Worm (Caenorhabditis elegans) whole organism, L1 larva: ENCODE measurements around the gene fbxa-62.

Experiments
- alr-1 ChIP-seq: fragments of 200-800 bp; sonication (Bioruptor generic); optimal IDR thresholded peaks from 2 replicates; lab custom pipeline; 2018; ENCODE audit warnings: borderline replicate concordance, mild to moderate bottlenecking, missing genetic modification characterization, missing compliant biosample characterization
- dsc-1 ChIP-seq: sonication (generic microtip); optimal IDR thresholded peaks from 2 replicates; lab custom pipeline; 2016; ENCODE audit warnings: mild to moderate bottlenecking, missing genetic modification characterization, missing compliant biosample characterization
- lin-35 ChIP-seq, 2 experiments: fragments of 150-350 bp; optimal IDR thresholded peaks; 2 replicates each; lab custom pipeline; 2014; ENCODE audit warnings: missing biosample characterization in 2 of 2, missing genetic modification characterization in 2 of 2, missing genetic modification reagents in 2 of 2
- mdl-1 ChIP-seq, 2 experiments: fragments of 150-350 bp; optimal IDR thresholded peaks; 2 replicates each; lab custom pipeline; 2014 to 2017; ENCODE audit warnings: missing biosample characterization in 2 of 2, missing genetic modification characterization in 2 of 2, inconsistent platforms in 1 of 2
- mep-1 ChIP-seq: fragments of 150-350 bp; optimal IDR thresholded peaks from 2 replicates; lab custom pipeline; 2014; ENCODE audit warnings: missing biosample characterization, missing genetic modification characterization
- nhr-11 ChIP-seq: fragments of 150-350 bp; optimal IDR thresholded peaks from 2 replicates; lab custom pipeline; 2014; ENCODE audit warnings: missing biosample characterization, missing genetic modification characterization
- nhr-12 ChIP-seq: sonication (generic microtip); optimal IDR thresholded peaks from 2 replicates; lab custom pipeline; 2017; ENCODE audit warnings: missing biosample characterization, missing genetic modification characterization
- nhr-84 ChIP-seq: sonication (generic microtip); optimal IDR thresholded peaks from 2 replicates; lab custom pipeline; 2017; ENCODE audit warnings: missing biosample characterization, missing genetic modification characterization
- snu-23 ChIP-seq: sonication (generic microtip); optimal IDR thresholded peaks from 2 replicates; lab custom pipeline; 2016; ENCODE audit warnings: missing genetic modification characterization, missing compliant biosample characterization
- unc-62 ChIP-seq: fragments of 150-350 bp; optimal IDR thresholded peaks from 2 replicates; lab custom pipeline; 2014; ENCODE audit warnings: missing biosample characterization, missing genetic modification reagents, missing genetic modification characterization
- ztf-11 ChIP-seq, 2 experiments: sonication (generic microtip); optimal IDR thresholded peaks; 2 replicates each; lab custom pipeline; 2016 to 2017; ENCODE audit warnings: missing genetic modification characterization in 2 of 2, missing biosample characterization in 1 of 2, missing compliant biosample characterization in 1 of 2
- ztf-4 ChIP-seq: fragments of 150-350 bp; optimal IDR thresholded peaks from 2 replicates; lab custom pipeline; 2014; ENCODE audit warnings: missing biosample characterization, missing genetic modification characterization

DNA sequence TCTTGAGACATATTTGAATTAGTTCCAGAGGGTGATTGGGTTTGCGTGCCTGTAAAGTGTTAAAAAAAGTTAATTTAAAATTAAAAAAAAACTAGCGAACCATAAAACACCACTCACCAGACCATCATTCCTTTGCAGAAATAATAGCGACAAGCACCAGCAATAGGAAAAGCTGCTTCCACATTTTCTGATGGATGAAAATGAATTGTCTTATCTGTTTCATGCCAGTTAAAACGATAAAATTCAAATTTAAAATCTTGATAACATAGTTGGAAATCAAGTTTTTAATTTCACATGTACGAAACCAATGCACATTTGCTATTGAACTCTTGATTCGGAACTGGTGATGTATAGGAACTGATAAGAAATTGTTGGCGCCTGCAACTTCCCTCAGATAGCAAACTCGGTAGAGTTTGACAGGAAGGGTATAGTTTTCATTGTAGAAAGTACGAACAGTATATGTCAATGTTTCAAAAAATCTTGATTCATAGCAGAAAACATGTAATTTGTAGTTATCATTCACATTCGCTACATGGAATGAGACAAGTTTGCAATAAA, 12.2 kb downstream of the fbxa-62 start, which contains the start of gene C39B5.10:
- no peak for TF ChIP-seq ztf-4 (tag; lab: Kevin White, UChicago)
- no peak for TF ChIP-seq nhr-12 (tag; lab: Kevin White, UChicago)
- no peak for TF ChIP-seq lin-35 (GFP tag; optimal IDR thresholded peaks at IDR 0.05; lab: Kevin White, UChicago)
- TF ChIP-seq dsc-1 (tag; lab: Kevin White, UChicago): no peak
- no peak for TF ChIP-seq snu-23 (GFP tag; lab: Kevin White, UChicago)
- TF ChIP-seq mep-1: no peak
- TF ChIP-seq ztf-11 (tag; optimal IDR thresholded peaks at IDR 0.05; lab: Kevin White, UChicago): no peak
- TF ChIP-seq unc-62 (GFP tag; lab: Kevin White, UChicago): no peak
- TF ChIP-seq nhr-84 (tag; lab: Kevin White, UChicago): no peak
- no peak for TF ChIP-seq mdl-1 (tag; optimal IDR thresholded peaks at IDR 0.05; lab: Kevin White, UChicago)
- TF ChIP-seq alr-1 (tag; lab: Kevin White, UChicago): no peak
- TF ChIP-seq nhr-11 (tag; lab: Kevin White, UChicago): no peak
